Worm (Caenorhabditis elegans): Measurements from ENCODE around the gene K06H7.2.
A peak's percentile ranks its signal among the peaks of the same experiment; 100 is the strongest.

Gene K06H7.2

DNA sequence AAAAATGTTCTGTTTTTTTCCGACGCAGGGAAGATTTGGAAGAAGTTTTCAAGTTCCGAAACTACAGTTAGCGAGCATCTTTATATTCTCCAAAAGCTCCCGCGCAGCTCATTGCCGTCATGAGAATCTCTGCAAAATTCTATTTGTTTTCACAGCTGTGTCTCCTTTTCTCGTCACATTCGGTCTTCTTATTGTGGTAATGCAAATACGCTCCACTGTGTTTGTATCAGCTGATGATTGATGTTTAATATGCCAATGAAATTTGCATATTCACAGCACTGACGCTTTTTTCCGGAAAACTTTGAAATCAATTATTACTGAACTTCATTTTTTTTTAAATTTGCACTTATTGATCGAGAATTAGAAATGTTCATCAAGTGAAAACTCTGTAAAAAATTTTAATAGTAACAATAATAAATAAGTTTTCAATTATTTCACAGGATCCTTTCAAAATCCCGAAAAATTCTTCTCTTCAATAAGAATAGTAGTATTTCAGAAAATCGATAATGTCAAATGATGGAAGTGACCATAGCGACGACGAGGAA lies at the start of gene K06H7.2:
K06H7.2 (plus strand) TSS at position 495 of the 545 bp plus-strand sequence.
- TF ChIP-seq hmg-11 (tag; optimal IDR thresholded peaks at IDR 0.05) (peak; percentile 20), tbx-2 (tag; optimal IDR thresholded peaks at IDR 0.05) (no peak), nfya-1 (tag; optimal IDR thresholded peaks at IDR 0.05; ENCODE audit: insufficient read depth) (peak; percentile 69), nhr-25 (tag; optimal IDR thresholded peaks at IDR 0.05) (peak; percentile 23), fkh-2 (tag; optimal IDR thresholded peaks at IDR 0.05) (no peak), eor-1 (tag; optimal IDR thresholded peaks at IDR 0.05) (no peak), pha-4 (tag; optimal IDR thresholded peaks at IDR 0.05) (peak; percentile 83), nhr-237 (tag; optimal IDR thresholded peaks at IDR 0.05) (no peak), nhr-23 (tag; optimal IDR thresholded peaks at IDR 0.05) (peak; percentile 37), sea-2 (GFP tag; optimal IDR thresholded peaks at IDR 0.05) (no peak), egl-27 (tag; optimal IDR thresholded peaks at IDR 0.05) (no peak), nhr-28 (tag; optimal IDR thresholded peaks at IDR 0.05) (no peak), lin-15B (tag; optimal IDR thresholded peaks at IDR 0.05) (peak; percentile 87), elt-1 (tag; optimal IDR thresholded peaks at IDR 0.05) (no peak), lin-39 (tag; optimal IDR thresholded peaks at IDR 0.05) (peak; percentile 71), lsy-12 (tag; optimal IDR thresholded peaks at IDR 0.05) (no peak), unc-39 (tag; optimal IDR thresholded peaks at IDR 0.05) (no peak), snpc-4 (tag; optimal IDR thresholded peaks at IDR 0.05) (peak; percentile 68), ceh-9 (tag; optimal IDR thresholded peaks at IDR 0.05) (no peak), nhr-77 (tag; optimal IDR thresholded peaks at IDR 0.05) (no peak), aly-2 (tag; optimal IDR thresholded peaks at IDR 0.05) (no peak), elt-2 (tag; optimal IDR thresholded peaks at IDR 0.05) (peak; percentile 25), egl-5 (tag; optimal IDR thresholded peaks at IDR 0.05) (peak; percentile 87), nhr-12 (tag; optimal IDR thresholded peaks at IDR 0.05) (no peak), mml-1 (tag; optimal IDR thresholded peaks at IDR 0.05) (no peak), unc-62 (GFP tag; optimal IDR thresholded peaks at IDR 0.05) (no peak), skn-1 (tag; optimal IDR thresholded peaks at IDR 0.05) (peak; percentile 44), ZK546.5 (tag; optimal IDR thresholded peaks at IDR 0.05) (no peak)

DNA sequence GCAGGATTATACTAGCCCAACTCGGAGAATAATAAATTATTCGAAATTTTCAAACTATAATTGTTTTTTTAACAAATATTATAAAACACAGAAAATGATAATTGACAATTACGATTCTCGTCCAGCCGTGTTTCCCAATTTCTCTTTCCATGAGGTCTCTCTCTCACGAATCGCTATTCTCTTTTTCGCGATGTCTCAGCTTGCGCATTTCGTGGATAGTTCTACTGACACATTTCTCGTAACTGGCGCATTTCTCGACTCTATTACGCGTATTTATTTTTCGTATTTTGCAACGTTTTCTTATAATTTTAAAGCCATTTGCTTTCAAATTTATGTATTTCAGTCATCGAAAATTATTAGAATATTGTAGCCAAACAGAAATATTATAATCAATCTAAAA lies 49.6 kb upstream of the K06H7.2 start:
- TF ChIP-seq ztf-4 (tag; optimal IDR thresholded peaks at IDR 0.05) = peak; percentile 81
- peak; percentile 97 for TF ChIP-seq jun-1 (tag; optimal IDR thresholded peaks at IDR 0.05)
- peak; percentile 96 for TF ChIP-seq unc-62 (GFP tag; optimal IDR thresholded peaks at IDR 0.05)
- peak; percentile 57 for TF ChIP-seq ztf-11 (tag; optimal IDR thresholded peaks at IDR 0.05)
- peak; percentile 72 for TF ChIP-seq mdl-1 (tag; optimal IDR thresholded peaks at IDR 0.05)
- TF ChIP-seq zag-1 (tag; optimal IDR thresholded peaks at IDR 0.05) = peak; percentile 49
- no peak for TF ChIP-seq nhr-28 (tag; optimal IDR thresholded peaks at IDR 0.05)
- TF ChIP-seq daf-12 (tag; optimal IDR thresholded peaks at IDR 0.05) = peak; percentile 21
- peak; percentile 96 for TF ChIP-seq pqm-1 (tag; optimal IDR thresholded peaks at IDR 0.05)
- peak; percentile 96 for TF ChIP-seq nfya-1 (tag; optimal IDR thresholded peaks at IDR 0.05; ENCODE audit: insufficient read depth)
- TF ChIP-seq nhr-12 (tag; optimal IDR thresholded peaks at IDR 0.05) = no peak
- no peak for TF ChIP-seq fkh-2 (tag; optimal IDR thresholded peaks at IDR 0.05)
- TF ChIP-seq snpc-4 (tag; optimal IDR thresholded peaks at IDR 0.05) = peak; percentile 95
- peak; percentile 69 for TF ChIP-seq ceh-16 (tag; optimal IDR thresholded peaks at IDR 0.05)
- peak; percentile 89 for TF ChIP-seq nhr-77 (tag; optimal IDR thresholded peaks at IDR 0.05)
- peak; percentile 98 for TF ChIP-seq lsy-12 (tag; optimal IDR thresholded peaks at IDR 0.05)
- peak; percentile 82 for TF ChIP-seq elt-1 (tag; optimal IDR thresholded peaks at IDR 0.05)
- TF ChIP-seq fos-1 (tag; optimal IDR thresholded peaks at IDR 0.05) = peak; percentile 93
- TF ChIP-seq nhr-76 (tag; optimal IDR thresholded peaks at IDR 0.05) = peak; percentile 79
- peak; percentile 93 for TF ChIP-seq elt-2 (tag; optimal IDR thresholded peaks at IDR 0.05)
- peak; percentile 93 for TF ChIP-seq ceh-28 (tag; optimal IDR thresholded peaks at IDR 0.05)
- TF ChIP-seq nhr-25 (tag; optimal IDR thresholded peaks at IDR 0.05) = peak; percentile 96
- TF ChIP-seq lin-15B (tag; optimal IDR thresholded peaks at IDR 0.05) = peak; percentile 99
- TF ChIP-seq aly-2 (tag; optimal IDR thresholded peaks at IDR 0.05) = no peak
- TF ChIP-seq unc-39 (tag; optimal IDR thresholded peaks at IDR 0.05) = no peak
- peak; percentile 96 for TF ChIP-seq hmg-11 (tag; optimal IDR thresholded peaks at IDR 0.05)
- TF ChIP-seq sea-2 (GFP tag; optimal IDR thresholded peaks at IDR 0.05) = no peak
- peak; percentile 97 for TF ChIP-seq nhr-23 (tag; optimal IDR thresholded peaks at IDR 0.05)
- TF ChIP-seq ZK546.5 (tag; optimal IDR thresholded peaks at IDR 0.05) = peak; percentile 66
- no peak for TF ChIP-seq nhr-237 (tag; optimal IDR thresholded peaks at IDR 0.05)
- peak in 1 of 3 experiments; percentile 98 for TF ChIP-seq elt-3 (tag; optimal IDR thresholded peaks at IDR 0.05)
- TF ChIP-seq ceh-82 (tag; optimal IDR thresholded peaks at IDR 0.05) = peak; percentile 92
- peak; percentile 97 for TF ChIP-seq nhr-43 (tag; optimal IDR thresholded peaks at IDR 0.05; ENCODE audit: poor library complexity, severe bottlenecking)
- peak; percentile 87 for TF ChIP-seq tbx-2 (tag; optimal IDR thresholded peaks at IDR 0.05)
- peak; percentile 96 for TF ChIP-seq egl-27 (tag; optimal IDR thresholded peaks at IDR 0.05)
- TF ChIP-seq nhr-67 (tag; optimal IDR thresholded peaks at IDR 0.05) = peak; percentile 44
- TF ChIP-seq fkh-10 (GFP tag; optimal IDR thresholded peaks at IDR 0.05) = peak; percentile 96
- TF ChIP-seq R02D3.7 (tag; optimal IDR thresholded peaks at IDR 0.05) = peak; percentile 95
- TF ChIP-seq nhr-11 (tag; optimal IDR thresholded peaks at IDR 0.05) = peak; percentile 97
- TF ChIP-seq mml-1 (tag; optimal IDR thresholded peaks at IDR 0.05) = no peak
- peak; percentile 92 for TF ChIP-seq skn-1 (tag; optimal IDR thresholded peaks at IDR 0.05)
- peak; percentile 100 for TF ChIP-seq pha-4 (tag; optimal IDR thresholded peaks at IDR 0.05)
- TF ChIP-seq lin-39 (tag; optimal IDR thresholded peaks at IDR 0.05) = peak; percentile 98
- peak in 1 of 2 experiments; percentile 14 for TF ChIP-seq eor-1 (tag; optimal IDR thresholded peaks at IDR 0.05)
- TF ChIP-seq ceh-9 (tag; optimal IDR thresholded peaks at IDR 0.05) = no peak
- TF ChIP-seq egl-5 (tag; optimal IDR thresholded peaks at IDR 0.05) = peak; percentile 82
- peak; percentile 53 for TF ChIP-seq ama-1 (optimal IDR thresholded peaks at IDR 0.05)
